Fruit fly (Drosophila melanogaster): ENCODE measurements around the gene Spt3.

The Spt3 gene

dm6 chr3R:11979879-11980571, 36.9 kb upstream of the Spt3 start, which contains the start of gene CG18547:
CG18547 (minus strand) TSS chr3R:11980390.
- TF ChIP-seq Clk (GFP tag; optimal IDR thresholded peaks at IDR 0.05) (no peak), Mnt (GFP tag; optimal IDR thresholded peaks at IDR 0.05) (no peak), CG1620 (GFP tag; optimal IDR thresholded peaks at IDR 0.05) (no peak), CG7045 (GFP tag; optimal IDR thresholded peaks at IDR 0.05) (no peak), Crg-1 (GFP tag; optimal IDR thresholded peaks at IDR 0.05) (no peak), CG14711 (tag; optimal IDR thresholded peaks at IDR 0.05) (peak; percentile 25)

- TF ChIP-seq cnc (optimal IDR thresholded peaks at IDR 0.05) (no peak), CG1620 (GFP tag; optimal IDR thresholded peaks at IDR 0.05) (no peak), kay (GFP tag; ENCODE audit: borderline replicate concordance) (no peak), CG7101 (tag; optimal IDR thresholded peaks at IDR 0.05) (no peak), toe (GFP tag; optimal IDR thresholded peaks at IDR 0.05) (no peak), Clk (GFP tag; optimal IDR thresholded peaks at IDR 0.05) (no peak), CG33017 (tag; optimal IDR thresholded peaks at IDR 0.05) (no peak), ovo (GFP tag; optimal IDR thresholded peaks at IDR 0.05) (no peak), CG5204 (GFP tag; optimal IDR thresholded peaks at IDR 0.05) (no peak), Hr96 (GFP tag; optimal IDR thresholded peaks at IDR 0.05) (no peak), CG12768 (GFP tag; optimal IDR thresholded peaks at IDR 0.05) (no peak), CG11617 (GFP tag; optimal IDR thresholded peaks at IDR 0.05) (no peak), Mnt (GFP tag; optimal IDR thresholded peaks at IDR 0.05) (no peak), CG7045 (GFP tag; optimal IDR thresholded peaks at IDR 0.05) (no peak), pad (GFP tag; optimal IDR thresholded peaks at IDR 0.05) (no peak), cic (GFP tag; optimal IDR thresholded peaks at IDR 0.05) (no peak)
Observed at dm6 chr3R:11981962-11982361, 35.0 kb upstream of the Spt3 start, which contains the start of gene CG12224. CG12224 (minus strand) TSS chr3R:11982062.

dm6 chr3R:11982547-11982946, 34.4 kb upstream of the Spt3 start:
- TF ChIP-seq pad (GFP tag; optimal IDR thresholded peaks at IDR 0.05) (no peak), CG7045 (GFP tag; optimal IDR thresholded peaks at IDR 0.05) (no peak), CG7101 (tag; optimal IDR thresholded peaks at IDR 0.05) (no peak), Mnt (GFP tag; optimal IDR thresholded peaks at IDR 0.05) (no peak), toe (GFP tag; optimal IDR thresholded peaks at IDR 0.05) (no peak), Clk (GFP tag; optimal IDR thresholded peaks at IDR 0.05) (no peak), Hr96 (GFP tag; optimal IDR thresholded peaks at IDR 0.05) (no peak), Crg-1 (GFP tag; optimal IDR thresholded peaks at IDR 0.05) (no peak), CG12768 (GFP tag; optimal IDR thresholded peaks at IDR 0.05) (no peak)

- TF ChIP-seq Crg-1 (GFP tag; optimal IDR thresholded peaks at IDR 0.05) (no peak), CG33017 (tag; optimal IDR thresholded peaks at IDR 0.05) (no peak), cic (GFP tag; optimal IDR thresholded peaks at IDR 0.05) (no peak), Clk (GFP tag; optimal IDR thresholded peaks at IDR 0.05) (no peak), cnc (optimal IDR thresholded peaks at IDR 0.05) (no peak), bab1 (GFP tag; optimal IDR thresholded peaks at IDR 0.05) (no peak), CG7101 (tag; optimal IDR thresholded peaks at IDR 0.05) (no peak), CG11617 (GFP tag; optimal IDR thresholded peaks at IDR 0.05) (no peak), Mnt (GFP tag; optimal IDR thresholded peaks at IDR 0.05) (no peak), CG12768 (GFP tag; optimal IDR thresholded peaks at IDR 0.05) (no peak), CG7045 (GFP tag; optimal IDR thresholded peaks at IDR 0.05) (no peak), CG1620 (GFP tag; optimal IDR thresholded peaks at IDR 0.05) (no peak), Hr96 (GFP tag; optimal IDR thresholded peaks at IDR 0.05) (no peak)
Observed at dm6 chr3R:11984441-11984840, 32.5 kb upstream of the Spt3 start, which contains the start of gene CG3397. CG3397 (minus strand) TSS chr3R:11984541.

dm6 chr3R:11984862-11985261, 32.1 kb upstream of the Spt3 start:
- TF ChIP-seq CG14711 (tag; optimal IDR thresholded peaks at IDR 0.05) = no peak
- no peak for TF ChIP-seq CG12768 (GFP tag; optimal IDR thresholded peaks at IDR 0.05)
- TF ChIP-seq CG5204 (GFP tag; optimal IDR thresholded peaks at IDR 0.05) = no peak
- no peak for TF ChIP-seq cnc (optimal IDR thresholded peaks at IDR 0.05)
- no peak for TF ChIP-seq CG1620 (GFP tag; optimal IDR thresholded peaks at IDR 0.05)
- no peak for TF ChIP-seq cic (GFP tag; optimal IDR thresholded peaks at IDR 0.05)
- TF ChIP-seq toe (GFP tag; optimal IDR thresholded peaks at IDR 0.05) = no peak
- no peak for TF ChIP-seq CG7045 (GFP tag; optimal IDR thresholded peaks at IDR 0.05)
- no peak for TF ChIP-seq CG33017 (tag; optimal IDR thresholded peaks at IDR 0.05)
- TF ChIP-seq Crg-1 (GFP tag; optimal IDR thresholded peaks at IDR 0.05) = no peak

dm6 chr3R:11989206-11989605, 27.8 kb upstream of the Spt3 start:
- no peak for TF ChIP-seq Mnt (GFP tag; optimal IDR thresholded peaks at IDR 0.05)
- no peak for TF ChIP-seq toe (GFP tag; optimal IDR thresholded peaks at IDR 0.05)
- no peak for TF ChIP-seq bab1 (GFP tag; optimal IDR thresholded peaks at IDR 0.05)
- no peak for TF ChIP-seq CG14711 (tag; optimal IDR thresholded peaks at IDR 0.05)
- no peak for TF ChIP-seq CG11617 (GFP tag; optimal IDR thresholded peaks at IDR 0.05)
- TF ChIP-seq CG1620 (GFP tag; optimal IDR thresholded peaks at IDR 0.05) = no peak
- no peak for TF ChIP-seq cic (GFP tag; optimal IDR thresholded peaks at IDR 0.05)
- no peak for TF ChIP-seq ovo (GFP tag; optimal IDR thresholded peaks at IDR 0.05)
- TF ChIP-seq kay (GFP tag; ENCODE audit: borderline replicate concordance) = no peak
- no peak for TF ChIP-seq Crg-1 (GFP tag; optimal IDR thresholded peaks at IDR 0.05)
- no peak for TF ChIP-seq tj (GFP tag; optimal IDR thresholded peaks at IDR 0.05)
- no peak for TF ChIP-seq CG33017 (tag; optimal IDR thresholded peaks at IDR 0.05)
- TF ChIP-seq Clk (GFP tag; optimal IDR thresholded peaks at IDR 0.05) = no peak

dm6 chr3R:11989996-11990395, 27.0 kb upstream of the Spt3 start:
- TF ChIP-seq pad (GFP tag; optimal IDR thresholded peaks at IDR 0.05) (no peak), kay (GFP tag; ENCODE audit: borderline replicate concordance) (peak; percentile 62), tj (GFP tag; optimal IDR thresholded peaks at IDR 0.05) (peak; percentile 83)

Measured in whole organism, adult.